Fruit fly (Drosophila melanogaster): ENCODE results near the gene CG12121.
A peak's percentile ranks its signal among the peaks of the same experiment; 100 is the strongest.

CG12121 gene

DNA sequence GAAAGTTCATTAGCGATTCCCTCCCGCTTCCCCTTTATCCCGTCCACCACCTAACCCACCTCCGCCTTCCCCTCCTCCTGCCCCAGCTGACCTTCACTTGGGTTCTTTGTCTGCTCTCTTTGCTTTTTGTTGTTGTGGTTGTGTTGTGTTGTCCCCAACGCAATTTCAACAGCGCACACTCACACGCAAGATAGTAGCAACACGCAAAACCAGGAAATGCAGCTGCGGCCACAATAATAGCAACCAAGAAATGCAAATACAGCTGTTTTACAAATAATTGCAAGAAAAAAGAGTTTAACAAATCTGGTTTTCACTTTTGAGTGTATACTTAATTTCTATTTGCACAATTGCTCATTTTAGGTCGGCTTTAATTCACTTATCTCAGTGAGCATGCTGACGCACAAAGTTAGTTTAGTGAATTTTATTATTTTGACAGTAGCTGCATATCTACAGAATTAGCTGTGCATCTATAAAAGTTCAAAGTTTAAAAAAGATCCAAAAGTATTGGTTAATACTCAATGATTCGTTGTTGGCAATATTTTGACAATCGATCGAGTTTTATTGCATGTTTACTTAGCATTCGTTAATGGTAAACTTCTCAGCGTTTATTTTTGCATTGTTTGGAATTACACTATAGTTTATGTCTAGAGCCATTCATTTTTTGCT lies 19.2 kb upstream of the CG12121 start (continued):
- TF ChIP-seq CG2120 (GFP tag; optimal IDR thresholded peaks at IDR 0.05): peak; percentile 1
- no peak for TF ChIP-seq h (optimal IDR thresholded peaks at IDR 0.05)
- TF ChIP-seq Mrtf (GFP tag; IDR thresholded peaks at IDR 0.05): no peak
- no peak for TF ChIP-seq CG2202 (tag; optimal IDR thresholded peaks at IDR 0.05)
- TF ChIP-seq pnt (GFP tag; optimal IDR thresholded peaks at IDR 0.05): peak; percentile 3
- TF ChIP-seq NK7.1 (GFP tag; optimal IDR thresholded peaks at IDR 0.05): no peak
- TF ChIP-seq bcd (GFP tag; optimal IDR thresholded peaks at IDR 0.05): peak; percentile 24
- TF ChIP-seq Side (GFP tag; optimal IDR thresholded peaks at IDR 0.05): no peak
- TF ChIP-seq ase (GFP tag; IDR thresholded peaks at IDR 0.05): 0 out of 3 replicates have a peak, but pooled peaks have one; percentile 41
- TF ChIP-seq sens (GFP tag): peak; percentile 77
- 0 out of 3 replicates have a peak, but pooled peaks have one; percentile 34 for TF ChIP-seq CG11695 (GFP tag; IDR thresholded peaks at IDR 0.05)
- TF ChIP-seq CG12071 (GFP tag; optimal IDR thresholded peaks at IDR 0.05): no peak
- TF ChIP-seq CG15269 (tag; optimal IDR thresholded peaks at IDR 0.05): peak; percentile 42
- peak; percentile 95 for TF ChIP-seq CG11696 (GFP tag; IDR thresholded peaks at IDR 0.05)
- peak; percentile 51 for TF ChIP-seq slbo (GFP tag; IDR thresholded peaks at IDR 0.05)
- TF ChIP-seq luna (GFP tag; optimal IDR thresholded peaks at IDR 0.05): no peak
- no peak for TF ChIP-seq CG10462 (GFP tag; optimal IDR thresholded peaks at IDR 0.05)
- TF ChIP-seq fd96Cb (tag; optimal IDR thresholded peaks at IDR 0.05): no peak
- TF ChIP-seq Hey (tag; optimal IDR thresholded peaks at IDR 0.05): no peak
- TF ChIP-seq klu (GFP tag; IDR thresholded peaks at IDR 0.05): no peak
- TF ChIP-seq GATAe (GFP tag; conservative IDR thresholded peaks at IDR 0.05): no peak
- no peak for TF ChIP-seq CG15011 (GFP tag; optimal IDR thresholded peaks at IDR 0.05)
- peak; percentile 7 for TF ChIP-seq CG1233 (GFP tag; optimal IDR thresholded peaks at IDR 0.05)
- no peak for TF ChIP-seq ato (GFP tag; IDR thresholded peaks at IDR 0.05; ENCODE audit: partially characterized antibody)
- peak in 1 of 3 experiments; percentile 5 for TF ChIP-seq lola (GFP tag; optimal IDR thresholded peaks at IDR 0.05)
- no peak for TF ChIP-seq bigmax (GFP tag; optimal IDR thresholded peaks at IDR 0.05)
- no peak for TF ChIP-seq dm (GFP tag; optimal IDR thresholded peaks at IDR 0.05)
- no peak for TF ChIP-seq CG15514 (GFP tag; optimal IDR thresholded peaks at IDR 0.05)
- TF ChIP-seq nom (GFP tag; optimal IDR thresholded peaks at IDR 0.05): peak; percentile 44
- TF ChIP-seq Camta (GFP tag; optimal IDR thresholded peaks at IDR 0.05): peak; percentile 7
- TF ChIP-seq CkIIα-i1 (GFP tag; IDR thresholded peaks at IDR 0.05): no peak
- TF ChIP-seq chm (GFP tag; IDR thresholded peaks at IDR 0.05): no peak
- peak in 1 of 2 experiments; percentile 24 for TF ChIP-seq dpn (GFP tag; optimal IDR thresholded peaks at IDR 0.05)
- 0 out of 3 replicates have a peak, but pooled peaks have one; percentile 8 for TF ChIP-seq so (GFP tag; IDR thresholded peaks at IDR 0.05)
- TF ChIP-seq lbe (GFP tag; optimal IDR thresholded peaks at IDR 0.05): peak; percentile 13
- no peak for TF ChIP-seq MBD-R2 (GFP tag; IDR thresholded peaks at IDR 0.05)
- TF ChIP-seq oc (tag; optimal IDR thresholded peaks at IDR 0.05): no peak
- TF ChIP-seq Lhr (GFP tag; optimal IDR thresholded peaks at IDR 0.05): no peak
- no peak for TF ChIP-seq Doc2 (GFP tag; IDR thresholded peaks at IDR 0.05)
- no peak for TF ChIP-seq CG4328 (GFP tag; optimal IDR thresholded peaks at IDR 0.05)
- peak; percentile 39 for TF ChIP-seq az2 (GFP tag; optimal IDR thresholded peaks at IDR 0.05)
- no peak for TF ChIP-seq Poxn (GFP tag; IDR thresholded peaks at IDR 0.05)
- TF ChIP-seq CG31441 (GFP tag; IDR thresholded peaks at IDR 0.05): no peak
- TF ChIP-seq prd (optimal IDR thresholded peaks at IDR 0.05): no peak
- peak; percentile 44; the same call in 2 of the 3 replicates for TF ChIP-seq prd (GFP tag; IDR thresholded peaks at IDR 0.05)
- peak; percentile 66; the same call in 2 of the 3 replicates for TF ChIP-seq ci (GFP tag; IDR thresholded peaks at IDR 0.05)
- no peak for TF ChIP-seq slou (GFP tag; optimal IDR thresholded peaks at IDR 0.05)
- TF ChIP-seq CG9437 (GFP tag; optimal IDR thresholded peaks at IDR 0.05): peak; percentile 7
- TF ChIP-seq zfh1 (GFP tag; IDR thresholded peaks at IDR 0.05): peak; percentile 55; the same call in 2 of the 3 replicates
- TF ChIP-seq CG14014 (GFP tag; IDR thresholded peaks at IDR 0.05): no peak
- no peak for TF ChIP-seq ssp (GFP tag; IDR thresholded peaks at IDR 0.05)

Data from whole organism, embryonic.